Fruit fly (Drosophila melanogaster) ovary, adult (tissue): ENCODE data around the gene trol.
A peak's percentile ranks its signal among the peaks of the same experiment; 100 is the strongest.

Experiments
- CG17801 ChIP-seq: fragments of 200-800 bp; optimal IDR thresholded peaks from 2 replicates; lab custom pipeline; 2019; ENCODE audit warnings: missing biosample characterization, mild to moderate bottlenecking, missing genetic modification characterization, moderate library complexity; ENCODE audit not compliant: partially characterized antibody

The trol gene

dm6 chrX:2551906-2552305 lies 6.7 kb upstream of the trol start, which contains the start of gene Pdfr:
TSS of gene Pdfr (plus strand) at chrX:2552206.
- no peak for TF ChIP-seq CG17801 (GFP tag; lab: Kevin White, UChicago)

- TF ChIP-seq CG17801 (GFP tag; lab: Kevin White, UChicago) = no peak
These were observed 1.6 kb upstream of the trol start for dm6 chrX:2546664-2547487.

dm6 chrX:2546260-2546659 lies 1.0 kb upstream of the trol start:
- TF ChIP-seq CG17801 (GFP tag; lab: Kevin White, UChicago) = no peak

dm6 chrX:2542500-2542899 lies 2.7 kb downstream of the trol start:
- TF ChIP-seq CG17801 (GFP tag; lab: Kevin White, UChicago) = peak; percentile 36

- no peak for TF ChIP-seq CG17801 (GFP tag; lab: Kevin White, UChicago)
These were observed 5.7 kb downstream of the trol start for dm6 chrX:2539495-2539894.

dm6 chrX:2538387-2538786 lies 6.8 kb downstream of the trol start:
- TF ChIP-seq CG17801 (GFP tag; lab: Kevin White, UChicago) = no peak

dm6 chrX:2537398-2537797 lies 7.8 kb downstream of the trol start:
- TF ChIP-seq CG17801 (GFP tag; lab: Kevin White, UChicago) = no peak

- no peak for TF ChIP-seq CG17801 (GFP tag; lab: Kevin White, UChicago)
These were observed 9.1 kb downstream of the trol start for dm6 chrX:2536136-2536535.

- TF ChIP-seq CG17801 (GFP tag; lab: Kevin White, UChicago) = no peak
These were observed 10.1 kb downstream of the trol start for dm6 chrX:2534951-2535693.

- peak; percentile 59 for TF ChIP-seq CG17801 (GFP tag; lab: Kevin White, UChicago)
These were observed 11.3 kb downstream of the trol start for dm6 chrX:2533843-2534473.

dm6 chrX:2531280-2531807 lies 13.9 kb downstream of the trol start:
- no peak for TF ChIP-seq CG17801 (GFP tag; lab: Kevin White, UChicago)

- no peak for TF ChIP-seq CG17801 (GFP tag; lab: Kevin White, UChicago)
These were observed 20.8 kb downstream of the trol start for dm6 chrX:2524426-2524825.

dm6 chrX:2518361-2518760 lies 26.9 kb downstream of the trol start:
- TF ChIP-seq CG17801 (GFP tag; lab: Kevin White, UChicago) = peak; percentile 58

- no peak for TF ChIP-seq CG17801 (GFP tag; lab: Kevin White, UChicago)
These were observed 27.5 kb downstream of the trol start for dm6 chrX:2517525-2518294.
